Fruit fly (Drosophila melanogaster) whole organism, embryonic: ENCODE data around the gene cactin.

Experiments
- Atf3 ChIP-seq: fragments of 200-800 bp; sonication (Bioruptor generic); optimal IDR thresholded peaks from 3 replicates; lab custom pipeline; 2016; ENCODE audit warnings: missing biosample characterization, missing genetic modification characterization
- Atf6 ChIP-seq: fragments of 200-800 bp; sonication (Bioruptor generic); IDR thresholded peaks from 2 replicates; pipeline ENCODE4 v1.3.6; 2022; ENCODE audit warnings: missing biosample characterization, missing genetic modification characterization
- Awh ChIP-seq: fragments of 200-800 bp; sonication (Bioruptor generic); IDR thresholded peaks from 2 replicates; pipeline ENCODE4, ENCODE4 v1.3.6; 2022; ENCODE audit warnings: missing biosample characterization, missing genetic modification characterization
- CG10321 ChIP-seq: fragments of 200-800 bp; sonication (Bioruptor generic); IDR thresholded peaks from 2 replicates; pipeline ENCODE4 v1.3.6; 2022; ENCODE audit warnings: missing biosample characterization, missing genetic modification characterization
- CG10565 ChIP-seq: fragments of 200-800 bp; sonication (Bioruptor generic); optimal IDR thresholded peaks from 3 replicates; lab custom pipeline; 2016; ENCODE audit warnings: missing biosample characterization, mild to moderate bottlenecking, missing genetic modification characterization
- CG11398 ChIP-seq: fragments of 200-800 bp; sonication (Bioruptor generic); optimal IDR thresholded peaks from 2 replicates; lab custom pipeline; 2016; ENCODE audit warnings: missing biosample characterization, missing genetic modification characterization
- CG14667 ChIP-seq: fragments of 200-800 bp; sonication (Bioruptor generic); IDR thresholded peaks from 2 replicates; pipeline ENCODE4 v1.3.6; 2022; ENCODE audit warnings: missing biosample characterization, missing genetic modification characterization
- CG15514 ChIP-seq: fragments of 200-800 bp; sonication (Bioruptor generic); optimal IDR thresholded peaks from 3 replicates; lab custom pipeline; 2017; ENCODE audit warnings: missing biosample characterization, missing genetic modification characterization, mild to moderate bottlenecking, moderate library complexity, missing genetic modification reagents
- CG17385 ChIP-seq: fragments of 200-800 bp; sonication (Bioruptor generic); optimal IDR thresholded peaks from 3 replicates; lab custom pipeline; 2018; ENCODE audit warnings: missing biosample characterization, mild to moderate bottlenecking, missing genetic modification characterization
- CG17612 ChIP-seq: fragments of 200-800 bp; sonication (Bioruptor generic); IDR thresholded peaks from 2 replicates; pipeline ENCODE4 v1.3.6; 2022; ENCODE audit warnings: missing biosample characterization, missing genetic modification characterization
- CG1792 ChIP-seq: fragments of 200-800 bp; sonication (Bioruptor generic); optimal IDR thresholded peaks from 2 replicates; lab custom pipeline; 2016; ENCODE audit warnings: missing biosample characterization, missing genetic modification characterization
- CG18262 ChIP-seq: fragments of 200-800 bp; optimal IDR thresholded peaks from 3 replicates; lab custom pipeline; 2019; ENCODE audit warnings: missing biosample characterization, mild to moderate bottlenecking, missing genetic modification characterization, moderate library complexity
- CG2116 ChIP-seq: fragments of 200-800 bp; sonication (Bioruptor generic); optimal IDR thresholded peaks from 3 replicates; lab custom pipeline; 2018; ENCODE audit warnings: missing biosample characterization, mild to moderate bottlenecking, missing genetic modification characterization
- CG2199 ChIP-seq: fragments of 200-800 bp; sonication (Bioruptor generic); IDR thresholded peaks from 3 replicates; pipeline ENCODE4 v1.3.6; 2022; ENCODE audit warnings: missing biosample characterization, missing genetic modification characterization
- CG4424 ChIP-seq: fragments of 200-800 bp; sonication (Bioruptor generic); optimal IDR thresholded peaks from 3 replicates; lab custom pipeline; 2016; ENCODE audit warnings: missing biosample characterization, missing genetic modification characterization
- CG4617 ChIP-seq: fragments of 200-800 bp; sonication (Bioruptor generic); optimal IDR thresholded peaks from 3 replicates; lab custom pipeline; 2016; ENCODE audit warnings: missing biosample characterization, missing genetic modification characterization, borderline replicate concordance
- CG6254 ChIP-seq: fragments of 200-800 bp; sonication (Bioruptor generic); optimal IDR thresholded peaks from 3 replicates; lab custom pipeline; 2017; ENCODE audit warnings: mild to moderate bottlenecking, missing biosample characterization, missing genetic modification reagents, missing genetic modification characterization
- CG7372 ChIP-seq: fragments of 200-800 bp; sonication (Bioruptor generic); IDR thresholded peaks from 2 replicates; pipeline ENCODE4 v1.3.6; 2022; ENCODE audit warnings: missing biosample characterization, missing genetic modification characterization
- CG7963 ChIP-seq: fragments of 200-800 bp; sonication (Bioruptor generic); IDR thresholded peaks from 3 replicates; pipeline ENCODE4 v1.3.6; 2022; ENCODE audit warnings: missing biosample characterization, missing genetic modification characterization; ENCODE audit not compliant: partially characterized antibody
- Dbx ChIP-seq: fragments of 200-800 bp; sonication (Bioruptor generic); IDR thresholded peaks from 3 replicates; pipeline ENCODE4 v1.3.6; 2022; ENCODE audit warnings: missing biosample characterization, missing genetic modification characterization
- Doc3 ChIP-seq: fragments of 200-800 bp; sonication (Bioruptor generic); IDR thresholded peaks from 3 replicates; pipeline ENCODE4 v1.3.6; 2022; ENCODE audit warnings: missing biosample characterization, missing genetic modification characterization; ENCODE audit not compliant: partially characterized antibody
- Fer3 ChIP-seq: fragments of 200-800 bp; sonication (Bioruptor generic); optimal IDR thresholded peaks from 2 replicates; lab custom pipeline; 2018; ENCODE audit warnings: missing biosample characterization, mild to moderate bottlenecking, missing genetic modification characterization, moderate library complexity
- H2.0 ChIP-seq: fragments of 200-800 bp; sonication (Bioruptor generic); IDR thresholded peaks from 2 replicates; pipeline ENCODE4 v1.3.6; 2022; ENCODE audit warnings: missing biosample characterization, missing genetic modification characterization
- HLH3B ChIP-seq: fragments of 200-800 bp; sonication (Bioruptor generic); IDR thresholded peaks from 2 replicates; pipeline ENCODE4 v1.3.6; 2022; ENCODE audit warnings: missing biosample characterization, missing genetic modification characterization
- HLH54F ChIP-seq: fragments of 200-800 bp; sonication (Bioruptor generic); optimal IDR thresholded peaks from 3 replicates; lab custom pipeline; 2016; ENCODE audit warnings: missing biosample characterization, missing genetic modification characterization
- Hand ChIP-seq: fragments of 200-800 bp; sonication (Bioruptor generic); optimal IDR thresholded peaks from 2 replicates; lab custom pipeline; 2017; ENCODE audit warnings: mild to moderate bottlenecking, missing biosample characterization, missing genetic modification reagents, missing genetic modification characterization
- Hr51 ChIP-seq, 2 experiments: fragments of 200-800 bp; sonication (Bioruptor generic); optimal IDR thresholded peaks; 2 replicates in 1 of 2; 3 replicates in 1 of 2; lab custom pipeline; 2016 to 2018; ENCODE audit warnings: missing biosample characterization in 2 of 2, missing genetic modification characterization in 2 of 2, mild to moderate bottlenecking in 1 of 2, moderate library complexity in 1 of 2
- Kr ChIP-seq: fragments of 200-800 bp; sonication (Bioruptor generic); optimal IDR thresholded peaks from 2 replicates; lab custom pipeline; 2017; ENCODE audit warnings: missing biosample characterization, mild to moderate bottlenecking, missing genetic modification characterization
- MBD-R2 ChIP-seq: fragments of 200-800 bp; sonication (Bioruptor generic); IDR thresholded peaks from 2 replicates; pipeline ENCODE4 v1.3.6; 2022; ENCODE audit warnings: missing biosample characterization, missing genetic modification characterization
- Mes4 ChIP-seq: fragments of 200-800 bp; sonication (Bioruptor generic); optimal IDR thresholded peaks from 2 replicates; lab custom pipeline; 2016; ENCODE audit warnings: missing biosample characterization, missing genetic modification characterization
- Mrtf ChIP-seq: fragments of 200-800 bp; sonication (Bioruptor generic); IDR thresholded peaks from 3 replicates; pipeline ENCODE4 v1.3.6; 2022; ENCODE audit warnings: missing biosample characterization, missing genetic modification characterization
- NC2α ChIP-seq: fragments of 200-800 bp; sonication (Bioruptor generic); optimal IDR thresholded peaks from 2 replicates; lab custom pipeline; 2016; ENCODE audit warnings: missing biosample characterization, missing genetic modification characterization
- NFAT ChIP-seq: fragments of 200-800 bp; sonication (Bioruptor generic); IDR thresholded peaks from 2 replicates; pipeline ENCODE4 v1.3.6; 2022; ENCODE audit warnings: missing biosample characterization, missing genetic modification characterization
- Six4 ChIP-seq: fragments of 200-800 bp; sonication (Bioruptor generic); optimal IDR thresholded peaks from 2 replicates; lab custom pipeline; 2016; ENCODE audit warnings: missing biosample characterization, missing genetic modification characterization
- Sox102F ChIP-seq: fragments of 200-800 bp; sonication (Bioruptor generic); optimal IDR thresholded peaks from 2 replicates; lab custom pipeline; 2018; ENCODE audit warnings: missing biosample characterization, mild to moderate bottlenecking, missing genetic modification characterization, moderate library complexity
- Tbp ChIP-seq: fragments of >200 bp; optimal IDR thresholded peaks from 2 replicates; lab custom pipeline; 2018; ENCODE audit warnings: missing biosample characterization, missing genetic modification characterization
- Trl ChIP-seq, 3 experiments: fragments of >200 bp in 2 of 3; fragments of 200-800 bp in 1 of 3; sonication (Bioruptor generic) in 1 of 3; optimal IDR thresholded peaks; 2 replicates in 1 of 3; 3 replicates in 2 of 3; lab custom pipeline; 2016 to 2017; ENCODE audit warnings: missing biosample characterization in 1 of 3, missing genetic modification characterization in 1 of 3
- Vsx1 ChIP-seq: fragments of 200-800 bp; sonication (Bioruptor generic); optimal IDR thresholded peaks from 2 replicates; lab custom pipeline; 2017; ENCODE audit warnings: missing biosample characterization, mild to moderate bottlenecking, missing genetic modification characterization, missing genetic modification reagents
- corto ChIP-seq: fragments of 200-800 bp; sonication (Bioruptor generic); optimal IDR thresholded peaks from 2 replicates; lab custom pipeline; 2016; ENCODE audit warnings: missing biosample characterization, mild to moderate bottlenecking, missing genetic modification characterization, moderate library complexity
- dysf ChIP-seq: fragments of 200-800 bp; sonication (Bioruptor generic); IDR thresholded peaks from 3 replicates; pipeline ENCODE4 v1.3.6; 2022; ENCODE audit warnings: missing biosample characterization, missing genetic modification characterization
- gce ChIP-seq: fragments of 200-800 bp; sonication (Bioruptor generic); IDR thresholded peaks from 3 replicates; pipeline ENCODE4 v1.3.6; 2022; ENCODE audit warnings: missing biosample characterization, missing genetic modification characterization
- gfzf ChIP-seq: fragments of 200-800 bp; sonication (Bioruptor generic); optimal IDR thresholded peaks from 2 replicates; lab custom pipeline; 2016; ENCODE audit warnings: missing biosample characterization, mild to moderate bottlenecking, missing genetic modification characterization, moderate library complexity
- her ChIP-seq: fragments of 200-800 bp; sonication (Bioruptor generic); optimal IDR thresholded peaks from 2 replicates; lab custom pipeline; 2016; ENCODE audit warnings: missing biosample characterization, missing genetic modification characterization
- lmd ChIP-seq: fragments of 200-800 bp; sonication (Bioruptor generic); IDR thresholded peaks from 2 replicates; pipeline ENCODE4 v1.3.6; 2022; ENCODE audit warnings: missing biosample characterization, missing genetic modification characterization
- nau ChIP-seq: fragments of 200-800 bp; sonication (Bioruptor generic); optimal IDR thresholded peaks from 3 replicates; lab custom pipeline; 2017; ENCODE audit warnings: missing biosample characterization, mild to moderate bottlenecking, missing genetic modification characterization, missing genetic modification reagents
- nerfin-1 ChIP-seq: fragments of 200-800 bp; sonication (Bioruptor generic); optimal IDR thresholded peaks from 3 replicates; lab custom pipeline; 2019; ENCODE audit warnings: missing biosample characterization, mild to moderate bottlenecking, missing genetic modification characterization, moderate library complexity
- pb ChIP-seq: fragments of 200-800 bp; sonication (Bioruptor generic); optimal IDR thresholded peaks from 3 replicates; lab custom pipeline; 2016; ENCODE audit warnings: missing biosample characterization, missing genetic modification characterization
- ro ChIP-seq: fragments of 200-800 bp; sonication (Bioruptor generic); IDR thresholded peaks from 2 replicates; pipeline ENCODE4 v1.3.6; 2022; ENCODE audit warnings: missing biosample characterization, missing genetic modification characterization
- sna ChIP-seq: fragments of 200-800 bp; sonication (Bioruptor generic); IDR thresholded peaks from 2 replicates; pipeline ENCODE4 v1.3.6; 2022; ENCODE audit warnings: missing biosample characterization, missing genetic modification characterization; ENCODE audit not compliant: partially characterized antibody

The cactin gene

DNA sequence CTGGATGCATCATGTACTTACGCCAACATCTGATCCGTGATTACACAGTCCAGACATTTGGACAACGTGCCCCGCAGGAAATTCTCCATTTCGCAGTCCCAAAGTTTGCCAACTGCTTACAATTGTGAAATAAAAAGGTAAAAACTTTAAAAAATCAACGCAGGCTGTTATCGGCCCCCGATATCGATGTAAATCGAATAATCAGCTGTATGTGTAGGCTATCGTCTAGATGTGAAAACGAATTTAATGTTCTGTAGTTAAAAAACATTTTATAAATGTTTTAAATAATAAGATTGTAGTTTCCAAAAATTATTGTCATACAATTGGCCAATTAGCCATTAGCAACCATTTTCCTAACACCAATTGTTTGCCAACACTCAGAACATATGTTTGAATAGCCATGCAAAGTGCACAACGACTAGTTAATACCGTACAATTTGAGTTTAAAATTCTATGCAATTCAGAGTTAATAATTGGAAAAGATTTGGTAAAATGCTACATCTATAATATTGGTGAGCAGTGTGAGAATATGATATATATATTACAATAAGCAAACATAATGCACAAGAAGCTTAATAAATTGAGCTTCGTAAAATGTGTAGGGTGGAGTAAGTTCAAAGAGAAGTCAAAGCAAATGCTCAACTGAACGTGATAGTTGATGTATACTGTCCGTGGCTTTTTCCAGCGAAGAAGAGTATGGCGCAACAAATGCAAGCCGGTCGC is 5.8 kb downstream of the cactin start, which contains the start of the genes CG11710 and mal (continued):
- peak; percentile 73; the same call in 1 of the 2 replicates for TF ChIP-seq CG7372 (GFP tag; lab: Robert Waterston, UW)
- TF ChIP-seq CG4617 (GFP tag; lab: Kevin White, UChicago) = peak; percentile 37
- TF ChIP-seq CG2199 = no peak
- TF ChIP-seq CG7963 (GFP tag; lab: Robert Waterston, UW) = no peak
- TF ChIP-seq CG17612 (GFP tag; lab: Robert Waterston, UW) = no peak
- peak; percentile 69 for TF ChIP-seq CG2116 (GFP tag; lab: Kevin White, UChicago)
- TF ChIP-seq CG10565 = no peak
- peak; percentile 13; the same call in 1 of the 2 replicates for TF ChIP-seq NFAT (GFP tag; lab: Robert Waterston, UW)
- TF ChIP-seq nau (GFP tag; lab: Kevin White, UChicago) = no peak
- peak; percentile 83 for TF ChIP-seq Atf6 (GFP tag; lab: Robert Waterston, UW)
- peak; percentile 50 for TF ChIP-seq H2.0 (GFP tag; lab: Robert Waterston, UW)
- peak; percentile 86 for TF ChIP-seq lmd
- no peak for TF ChIP-seq ro (GFP tag; lab: Robert Waterston, UW)
- TF ChIP-seq nerfin-1 (tag; lab: Kevin White, UChicago) = peak; percentile 77
- peak; percentile 82 for TF ChIP-seq Dbx (GFP tag; lab: Robert Waterston, UW)
- TF ChIP-seq CG18262 (tag; lab: Kevin White, UChicago) = peak; percentile 86
- peak; percentile 77 for TF ChIP-seq HLH54F (GFP tag; lab: Kevin White, UChicago)
- peak; percentile 57; the same call in 1 of the 3 replicates for TF ChIP-seq Mrtf (GFP tag; lab: Robert Waterston, UW)
- TF ChIP-seq CG1792 (GFP tag; lab: Kevin White, UChicago) = peak; percentile 49
- TF ChIP-seq gce (GFP tag; lab: Robert Waterston, UW) = peak; percentile 33; the same call in 1 of the 3 replicates
- TF ChIP-seq HLH3B (GFP tag; lab: Robert Waterston, UW) = peak; percentile 77
- TF ChIP-seq sna (GFP tag; lab: Robert Waterston, UW) = peak; percentile 46; the same call in 1 of the 2 replicates
- no peak for TF ChIP-seq CG10321
- no peak for TF ChIP-seq Tbp (GFP tag; lab: Kevin White, UChicago)
- TF ChIP-seq Trl (optimal IDR thresholded peaks at IDR 0.05; lab: Kevin White, UChicago) = no peak
- peak; percentile 63 for TF ChIP-seq Trl (GFP tag; optimal IDR thresholded peaks at IDR 0.05; lab: Kevin White, UChicago)
- TF ChIP-seq dysf (GFP tag; lab: Robert Waterston, UW) = peak; percentile 91
- no peak for TF ChIP-seq CG6254 (GFP tag; lab: Kevin White, UChicago)
- TF ChIP-seq CG17385 (GFP tag; lab: Kevin White, UChicago) = no peak
- peak; percentile 54 for TF ChIP-seq CG15514 (GFP tag; lab: Kevin White, UChicago)
- peak; percentile 38 for TF ChIP-seq CG11398 (GFP tag; lab: Kevin White, UChicago)
- peak; percentile 18 for TF ChIP-seq Hand
- no peak for TF ChIP-seq Sox102F (GFP tag; lab: Kevin White, UChicago)
- TF ChIP-seq Hr51 (GFP tag; optimal IDR thresholded peaks at IDR 0.05; lab: Kevin White, UChicago) = peak in 1 of 2 experiments; percentile 32
- peak; percentile 81 for TF ChIP-seq Six4 (GFP tag; lab: Kevin White, UChicago)
- TF ChIP-seq MBD-R2 (GFP tag; lab: Robert Waterston, UW) = peak; percentile 41
- TF ChIP-seq CG4424 = peak; percentile 79
- no peak for TF ChIP-seq gfzf (GFP tag; lab: Kevin White, UChicago)
- no peak for TF ChIP-seq Kr
- TF ChIP-seq her (GFP tag; lab: Kevin White, UChicago) = peak; percentile 33
- TF ChIP-seq Mes4 = no peak
- TF ChIP-seq NC2α (GFP tag; lab: Kevin White, UChicago) = no peak
- TF ChIP-seq pb = peak; percentile 64
- peak; percentile 84 for TF ChIP-seq Fer3
- TF ChIP-seq CG14667 = peak; percentile 59
- TF ChIP-seq Doc3 (GFP tag; lab: Robert Waterston, UW) = 0 out of 3 replicates have a peak, but pooled peaks have one; percentile 46
- TF ChIP-seq Atf3 (GFP tag; lab: Kevin White, UChicago) = no peak
- no peak for TF ChIP-seq corto (GFP tag; lab: Kevin White, UChicago)
- no peak for TF ChIP-seq Vsx1
- no peak for TF ChIP-seq Awh
